Worm (Caenorhabditis elegans): Measurements from ENCODE around the gene bgal-2.
A peak's percentile ranks its signal among the peaks of the same experiment; 100 is the strongest.

The bgal-2 gene

DNA sequence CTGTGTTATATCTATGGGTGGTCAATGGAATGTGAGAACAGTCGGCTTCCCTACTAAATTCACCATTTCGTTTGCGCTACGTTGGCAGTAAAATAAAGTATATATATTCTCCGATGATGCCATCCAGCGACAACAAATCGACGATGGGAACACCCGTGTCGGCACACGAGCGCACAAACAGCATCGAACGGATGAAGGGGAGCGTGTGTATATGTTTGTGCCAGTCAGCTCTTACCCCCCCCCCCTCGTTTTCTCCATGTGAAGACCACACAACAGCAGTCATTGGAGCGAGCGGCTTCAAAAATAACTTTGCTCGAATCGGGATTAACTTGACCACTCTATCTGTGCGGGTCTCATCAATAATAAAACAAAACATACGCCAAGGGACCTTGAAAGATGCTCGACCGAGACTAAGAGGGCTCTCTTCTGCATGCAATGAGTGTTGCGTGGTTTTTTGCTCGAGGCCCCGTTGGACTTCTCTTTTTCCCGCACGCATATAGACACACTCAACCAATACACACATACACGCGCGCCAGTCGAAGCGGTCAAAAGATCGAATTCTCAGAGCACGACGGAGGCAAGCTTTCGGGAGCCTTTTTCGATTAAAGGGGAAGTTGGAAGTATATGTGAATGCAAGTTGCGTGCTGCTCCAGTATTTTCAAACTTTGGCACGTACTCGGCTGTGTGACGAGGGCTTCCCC is 43.8 kb upstream of the bgal-2 start (continued):
- TF ChIP-seq hif-1 (tag; optimal IDR thresholded peaks at IDR 0.05) (peak in 1 of 2 experiments; percentile 78), php-3 (GFP tag; IDR thresholded peaks at IDR 0.05) (no peak), arid-1 (GFP tag; conservative IDR thresholded peaks at IDR 0.05) (no peak; the same call in 1 of the 2 replicates), hmg-1.1 (GFP tag; IDR thresholded peaks at IDR 0.05) (no peak), fkh-10 (GFP tag; optimal IDR thresholded peaks at IDR 0.05) (no peak), aha-1 (tag) (peak; percentile 95), ces-1 (GFP tag; optimal IDR thresholded peaks at IDR 0.05) (no peak), snpc-4 (tag; optimal IDR thresholded peaks at IDR 0.05) (no peak), daf-8 (GFP tag; IDR thresholded peaks at IDR 0.05) (no peak), Y48G9A.11 (GFP tag; IDR thresholded peaks at IDR 0.05) (no peak), ctbp-1 (GFP tag; IDR thresholded peaks at IDR 0.05) (0 out of 2 replicates have a peak, but pooled peaks have one; percentile 21), saeg-2 (GFP tag; IDR thresholded peaks at IDR 0.05) (no peak), lin-39 (tag; optimal IDR thresholded peaks at IDR 0.05) (no peak), madf-9 (GFP tag; conservative IDR thresholded peaks at IDR 0.05) (no peak), dmd-6 (GFP tag; IDR thresholded peaks at IDR 0.05) (no peak), dve-1 (tag; optimal IDR thresholded peaks at IDR 0.05; ENCODE audit: insufficient read depth) (no peak), cey-2 (tag; optimal IDR thresholded peaks at IDR 0.05; ENCODE audit: borderline replicate concordance, insufficient read depth) (no peak), nhr-48 (tag; optimal IDR thresholded peaks at IDR 0.05) (no peak), Y75B8A.6 (GFP tag; IDR thresholded peaks at IDR 0.05) (no peak), nhr-111 (GFP tag; optimal IDR thresholded peaks at IDR 0.05) (no peak), ama-1 (optimal IDR thresholded peaks at IDR 0.05) (no peak), nhr-237 (tag; optimal IDR thresholded peaks at IDR 0.05) (no peak), tag-97 (GFP tag; IDR thresholded peaks at IDR 0.05) (no peak), aly-2 (tag; optimal IDR thresholded peaks at IDR 0.05) (no peak), dmd-9 (GFP tag; IDR thresholded peaks at IDR 0.05) (no peak), egl-43 (GFP tag; IDR thresholded peaks at IDR 0.05) (no peak), sdz-12 (GFP tag; optimal IDR thresholded peaks at IDR 0.05) (peak; percentile 58), snpc-1.2 (GFP tag; IDR thresholded peaks at IDR 0.05) (no peak), unc-130 (GFP tag; optimal IDR thresholded peaks at IDR 0.05) (no peak), dpl-1 (GFP tag; optimal IDR thresholded peaks at IDR 0.05) (no peak), F37D6.2 (tag; optimal IDR thresholded peaks at IDR 0.05) (peak; percentile 30), mxl-2 (GFP tag; conservative IDR thresholded peaks at IDR 0.05) (no peak), spr-3 (GFP tag; optimal IDR thresholded peaks at IDR 0.05) (no peak), mdt-29 (GFP tag; IDR thresholded peaks at IDR 0.05) (no peak), set-16 (GFP tag; IDR thresholded peaks at IDR 0.05) (no peak), pha-4 (GFP tag; IDR thresholded peaks at IDR 0.05) (no peak), pha-4 (tag; optimal IDR thresholded peaks at IDR 0.05) (no peak), nhr-10 (tag; optimal IDR thresholded peaks at IDR 0.05) (no peak), mdl-1 (tag; optimal IDR thresholded peaks at IDR 0.05) (peak in 1 of 2 experiments; percentile 87), nhr-25 (tag; optimal IDR thresholded peaks at IDR 0.05; ENCODE audit: borderline replicate concordance, insufficient read depth) (no peak), mes-2 (tag; optimal IDR thresholded peaks at IDR 0.05; ENCODE audit: poor library complexity, severe bottlenecking) (peak; percentile 1), nhr-11 (tag; optimal IDR thresholded peaks at IDR 0.05) (no peak), lin-13 (GFP tag; optimal IDR thresholded peaks at IDR 0.05) (no peak), unc-39 (tag; optimal IDR thresholded peaks at IDR 0.05) (no peak), mep-1 (tag; optimal IDR thresholded peaks at IDR 0.05) (peak; percentile 15), nhr-6 (tag; optimal IDR thresholded peaks at IDR 0.05) (no peak), pqm-1 (tag; optimal IDR thresholded peaks at IDR 0.05) (no peak), ceh-62 (tag; optimal IDR thresholded peaks at IDR 0.05) (no peak), F10B5.3 (tag; optimal IDR thresholded peaks at IDR 0.05) (no peak), Y5F2A.4 (GFP tag; optimal IDR thresholded peaks at IDR 0.05) (no peak)

Data from whole organism, L4 larva.